Fruit fly (Drosophila melanogaster): ENCODE data around the gene Fbxl7.
A peak's percentile ranks its signal among the peaks of the same experiment; 100 is the strongest.
"Not testable (repeated sequence)": the region's sequence is repeated elsewhere in the genome, so short reads cannot be mapped to it uniquely, and the experiment has no call there.

Gene Fbxl7

DNA sequence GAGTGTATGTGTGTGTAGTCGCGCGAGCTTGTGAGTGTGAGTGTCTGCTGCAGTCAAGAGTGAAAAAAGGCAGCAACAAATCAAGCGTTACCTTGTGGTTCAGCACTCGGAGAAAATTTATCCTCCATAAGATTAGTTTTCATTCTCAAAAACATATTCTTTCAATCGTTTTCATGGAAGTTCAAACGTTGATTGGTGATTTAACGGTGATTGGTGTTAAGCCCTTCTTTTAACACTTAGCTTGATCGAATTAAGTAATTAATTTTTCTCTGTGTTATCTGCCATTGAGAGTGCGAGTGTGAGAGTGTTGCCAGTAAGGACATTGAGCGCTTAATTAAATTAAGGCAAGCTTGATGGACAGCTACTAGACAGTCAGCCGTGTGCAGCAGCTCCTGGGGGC, 21.0 kb upstream of the Fbxl7 start (continued):
- TF ChIP-seq achi (GFP tag; optimal IDR thresholded peaks at IDR 0.05) (peak; percentile 60), CG6276 (GFP tag; optimal IDR thresholded peaks at IDR 0.05) (peak; percentile 33), Sox15 (GFP tag; optimal IDR thresholded peaks at IDR 0.05) (peak; percentile 36), salr (GFP tag; optimal IDR thresholded peaks at IDR 0.05) (peak; percentile 41 to 59), CG11902 (GFP tag; optimal IDR thresholded peaks at IDR 0.05) (no peak), CG4318 (GFP tag; optimal IDR thresholded peaks at IDR 0.05) (peak; percentile 43), Sox14 (GFP tag; optimal IDR thresholded peaks at IDR 0.05) (peak; percentile 62), vri (GFP tag; optimal IDR thresholded peaks at IDR 0.05) (peak; percentile 48), CG6792 (GFP tag; optimal IDR thresholded peaks at IDR 0.05) (peak; percentile 57), Blimp-1 (GFP tag; optimal IDR thresholded peaks at IDR 0.05) (no peak), ss (GFP tag; optimal IDR thresholded peaks at IDR 0.05) (peak; percentile 47 to 68), fkh (GFP tag; optimal IDR thresholded peaks at IDR 0.05) (no peak), Lpt (GFP tag; optimal IDR thresholded peaks at IDR 0.05) (peak; percentile 37), Hr4 (GFP tag; optimal IDR thresholded peaks at IDR 0.05) (peak; percentile 61), CG11294 (GFP tag; IDR thresholded peaks at IDR 0.05) (0 out of 2 replicates have a peak, but pooled peaks have one; percentile 35), CG1621 (tag; optimal IDR thresholded peaks at IDR 0.05) (peak; percentile 68), dsx (GFP tag; optimal IDR thresholded peaks at IDR 0.05; ENCODE audit: poor library complexity, severe bottlenecking) (peak; percentile 70)

DNA sequence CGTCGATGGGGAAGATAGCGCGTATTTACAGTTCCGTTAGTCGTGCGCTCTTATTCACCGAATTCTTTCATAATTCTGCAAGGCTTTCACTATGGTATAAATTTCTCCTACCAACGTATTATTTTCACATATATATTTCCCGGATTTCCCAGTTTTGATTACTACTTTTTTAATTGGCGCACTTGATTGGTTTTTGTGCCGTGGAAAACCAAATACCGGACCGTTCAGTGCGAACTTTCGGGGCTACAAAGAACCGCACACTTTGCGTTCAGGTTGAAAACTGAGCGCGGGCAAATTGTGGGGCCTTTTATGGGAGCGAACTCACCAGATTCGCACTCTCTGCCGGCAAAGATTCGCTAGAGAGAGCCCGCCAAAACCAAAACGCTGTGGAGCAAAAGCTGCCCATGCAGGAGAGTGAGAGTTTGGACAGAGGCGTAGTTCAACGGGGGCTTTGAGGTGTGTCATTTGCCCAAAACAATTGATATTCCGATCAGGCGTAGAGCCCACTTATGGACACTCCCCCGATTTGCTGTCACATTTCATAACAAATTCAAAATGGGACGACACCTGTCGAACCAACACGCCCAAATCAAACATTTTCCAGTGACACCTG, 19.5 kb upstream of the Fbxl7 start:
- TF ChIP-seq Gug (GFP tag; IDR thresholded peaks at IDR 0.05) (peak; percentile 75), CG11294 (GFP tag; IDR thresholded peaks at IDR 0.05) (peak; percentile 71), CG15336 (GFP tag; IDR thresholded peaks at IDR 0.05) (peak; percentile 89), CG6163 (GFP tag; IDR thresholded peaks at IDR 0.05) (peak; percentile 88), CG8119 (GFP tag; IDR thresholded peaks at IDR 0.05) (peak; percentile 87), eg (GFP tag; IDR thresholded peaks at IDR 0.05) (peak; percentile 91)

DNA sequence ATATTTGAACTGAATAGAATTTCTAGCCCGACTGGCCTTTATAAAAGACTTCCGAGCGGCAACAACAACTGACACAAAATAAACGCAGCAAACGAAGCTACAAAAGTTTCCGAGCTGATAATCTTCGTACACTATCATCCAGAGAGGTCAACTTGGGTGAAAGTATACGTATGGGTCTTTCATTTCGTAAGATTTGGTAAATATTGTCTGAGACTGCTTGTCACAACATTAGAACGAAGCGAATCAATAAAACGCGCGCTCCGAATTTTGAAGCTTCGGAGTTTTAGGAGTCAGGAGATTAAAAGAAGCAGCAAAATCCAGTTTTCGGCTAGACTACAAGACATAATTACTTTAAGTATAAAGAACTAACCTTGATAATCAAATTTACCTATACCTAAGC, 16.2 kb upstream of the Fbxl7 start, which contains the start of gene glob1:
glob1 (minus strand) TSS at position 101 of the 400 bp plus-strand sequence.
- not testable (repeated sequence) for TF ChIP-seq CG9139 (GFP tag; optimal IDR thresholded peaks at IDR 0.05); Eip78C (GFP tag); eg (GFP tag; IDR thresholded peaks at IDR 0.05)

DNA sequence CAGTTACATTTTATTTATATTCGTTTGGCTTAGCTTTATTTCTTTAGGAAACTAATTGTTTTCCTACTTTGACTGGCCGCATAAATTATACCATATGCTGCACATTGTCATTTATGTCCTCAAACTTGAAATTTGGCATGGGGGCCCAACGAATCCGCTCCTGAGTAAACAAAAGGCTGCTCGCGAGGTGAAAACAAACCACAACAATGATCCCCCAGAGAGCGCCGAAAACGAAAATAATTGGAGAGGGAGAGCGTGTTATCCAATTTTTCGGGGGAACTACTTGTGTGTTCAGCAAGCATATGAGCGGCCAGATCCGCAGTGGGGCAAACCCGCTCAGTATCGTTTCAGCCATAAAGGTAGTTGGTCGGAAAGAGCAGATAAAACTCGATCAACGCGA, 12.6 kb upstream of the Fbxl7 start, which contains the start of gene EndoU:
EndoU (plus strand) TSS at position 301 of the 400 bp plus-strand sequence.
- TF ChIP-seq Eip75B, lz, cyc (GFP tag; optimal IDR thresholded peaks at IDR 0.05): not testable (repeated sequence)

DNA sequence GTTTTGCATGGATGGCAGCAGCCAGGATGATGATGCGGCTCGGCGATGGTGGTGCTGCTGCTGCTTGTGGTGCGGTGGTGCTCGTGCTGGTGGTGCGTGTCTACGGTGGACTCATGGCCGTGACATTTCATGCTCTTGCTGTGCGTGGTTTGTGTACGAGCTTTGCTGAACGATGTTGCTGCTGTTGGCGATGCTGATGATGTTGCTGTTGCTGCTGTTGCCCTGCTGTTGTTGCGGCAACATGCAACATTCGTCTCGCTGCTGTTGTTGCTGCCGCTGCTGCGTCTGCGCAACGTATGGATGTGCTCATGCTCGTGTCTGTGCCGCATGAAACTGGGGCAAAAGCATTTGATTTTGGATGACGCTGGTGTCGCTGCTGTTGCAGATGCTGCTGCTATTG, 7.5 kb upstream of the Fbxl7 start:
- TF ChIP-seq CG3919 (GFP tag; optimal IDR thresholded peaks at IDR 0.05) (peak; percentile 60), salr (GFP tag; optimal IDR thresholded peaks at IDR 0.05) (no peak), CG7368 (GFP tag; optimal IDR thresholded peaks at IDR 0.05) (no peak), CG16779 (tag; optimal IDR thresholded peaks at IDR 0.05) (no peak), Blimp-1 (GFP tag; optimal IDR thresholded peaks at IDR 0.05) (no peak), CG9139 (GFP tag; optimal IDR thresholded peaks at IDR 0.05) (no peak), cyc (GFP tag; optimal IDR thresholded peaks at IDR 0.05) (no peak), lz (GFP tag; optimal IDR thresholded peaks at IDR 0.05) (no peak), pdm3 (GFP tag; optimal IDR thresholded peaks at IDR 0.05) (no peak), CG15336 (GFP tag; IDR thresholded peaks at IDR 0.05) (no peak), dsx (GFP tag; optimal IDR thresholded peaks at IDR 0.05; ENCODE audit: poor library complexity, severe bottlenecking) (peak; percentile 4), CG34406 (GFP tag; optimal IDR thresholded peaks at IDR 0.05) (no peak), CG11762 (GFP tag; optimal IDR thresholded peaks at IDR 0.05; ENCODE audit: insufficient read depth) (no peak), achi (GFP tag; optimal IDR thresholded peaks at IDR 0.05) (no peak), CG1621 (tag; optimal IDR thresholded peaks at IDR 0.05) (no peak), CG8319 (GFP tag; optimal IDR thresholded peaks at IDR 0.05) (no peak), eg (GFP tag; IDR thresholded peaks at IDR 0.05) (0 out of 3 replicates have a peak, but pooled peaks have one; percentile 16), CG6808 (GFP tag; optimal IDR thresholded peaks at IDR 0.05) (no peak)
